Worm (Caenorhabditis elegans): ENCODE data around the gene ndua-5.
A peak's percentile ranks its signal among the peaks of the same experiment; 100 is the strongest.

ndua-5 gene

DNA sequence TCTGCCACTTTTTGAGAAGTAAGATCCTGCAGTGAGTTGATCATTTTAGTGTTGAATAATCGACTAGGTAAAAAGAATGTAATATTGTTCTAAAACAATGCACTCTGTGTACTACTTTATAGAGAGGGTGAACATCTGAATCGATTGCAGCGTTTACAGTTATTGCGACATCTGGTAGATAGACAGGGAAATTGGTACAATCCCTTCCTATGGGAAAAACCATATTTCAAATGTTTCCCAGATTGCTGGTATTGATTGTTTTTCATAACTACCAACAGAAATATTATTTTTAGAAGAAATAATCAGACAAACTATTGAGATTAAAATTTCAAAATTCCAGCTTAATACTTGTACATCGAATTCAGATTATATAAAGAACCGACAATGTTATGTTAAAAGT lies 39.7 kb downstream of the ndua-5 start, which contains the start of gene gadr-2:
TSS of gene gadr-2 (minus strand) at position 101 of the 400 bp plus-strand sequence.
- TF ChIP-seq unc-39 (tag; optimal IDR thresholded peaks at IDR 0.05) (no peak), tbx-8 (GFP tag; optimal IDR thresholded peaks at IDR 0.05) (no peak), lin-32 (GFP tag; optimal IDR thresholded peaks at IDR 0.05) (no peak), elt-3 (tag; optimal IDR thresholded peaks at IDR 0.05) (no peak), nhr-237 (tag; optimal IDR thresholded peaks at IDR 0.05) (no peak), ztf-11 (tag; optimal IDR thresholded peaks at IDR 0.05) (no peak), unc-62 (GFP tag; optimal IDR thresholded peaks at IDR 0.05) (no peak), lsy-2 (tag; optimal IDR thresholded peaks at IDR 0.05) (no peak), hlh-1 (tag; optimal IDR thresholded peaks at IDR 0.05) (no peak), nhr-2 (tag; optimal IDR thresholded peaks at IDR 0.05) (no peak), ces-1 (GFP tag; optimal IDR thresholded peaks at IDR 0.05) (no peak), nhr-28 (tag; optimal IDR thresholded peaks at IDR 0.05) (no peak), ham-2 (GFP tag; optimal IDR thresholded peaks at IDR 0.05) (no peak), unc-120 (tag; optimal IDR thresholded peaks at IDR 0.05; ENCODE audit: poor library complexity, severe bottlenecking) (no peak), mls-2 (tag; optimal IDR thresholded peaks at IDR 0.05) (no peak), nhr-12 (tag; optimal IDR thresholded peaks at IDR 0.05) (no peak), zip-8 (tag; optimal IDR thresholded peaks at IDR 0.05) (no peak), bed-3 (GFP tag; optimal IDR thresholded peaks at IDR 0.05) (no peak)

DNA sequence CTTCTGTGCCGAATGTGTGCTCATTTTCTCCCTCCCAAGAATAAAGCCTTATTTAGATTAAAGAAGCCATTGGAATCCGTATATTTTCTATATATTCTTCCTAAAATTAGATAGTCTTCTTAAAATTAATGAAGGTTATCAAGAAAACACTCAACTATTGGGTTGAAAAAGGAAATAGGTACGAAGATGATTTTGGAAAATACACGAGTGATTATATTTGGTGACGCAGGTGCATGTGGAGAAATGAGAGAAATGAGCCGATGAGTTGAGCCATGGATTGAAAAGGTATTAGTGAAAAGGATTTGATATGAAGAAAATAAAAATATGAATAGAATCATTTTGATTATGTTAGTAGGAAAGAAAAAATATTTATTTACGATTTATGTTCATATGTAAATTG lies 43.8 kb downstream of the ndua-5 start, which contains the start of gene cng-3:
TSS of gene cng-3 (minus strand) at position 102 of the 400 bp plus-strand sequence.
- no peak for TF ChIP-seq M03D4.4 (tag; optimal IDR thresholded peaks at IDR 0.05)
- no peak for TF ChIP-seq mep-1 (tag; optimal IDR thresholded peaks at IDR 0.05)
- no peak for TF ChIP-seq mab-5 (tag; optimal IDR thresholded peaks at IDR 0.05)
- no peak for TF ChIP-seq mls-2 (tag; optimal IDR thresholded peaks at IDR 0.05)
- TF ChIP-seq lin-13 (tag; optimal IDR thresholded peaks at IDR 0.05) = no peak
- no peak for TF ChIP-seq unc-120 (tag; optimal IDR thresholded peaks at IDR 0.05; ENCODE audit: poor library complexity, severe bottlenecking)
- no peak for TF ChIP-seq tbx-8 (GFP tag; optimal IDR thresholded peaks at IDR 0.05)
- TF ChIP-seq ceh-43 (GFP tag; optimal IDR thresholded peaks at IDR 0.05) = no peak
- no peak for TF ChIP-seq hlh-1 (tag; optimal IDR thresholded peaks at IDR 0.05)
- TF ChIP-seq lsy-2 (tag; optimal IDR thresholded peaks at IDR 0.05) = no peak
- no peak for TF ChIP-seq nhr-28 (tag; optimal IDR thresholded peaks at IDR 0.05)
- TF ChIP-seq ztf-11 (tag; optimal IDR thresholded peaks at IDR 0.05) = no peak
- no peak for TF ChIP-seq unc-62 (GFP tag; optimal IDR thresholded peaks at IDR 0.05)

DNA sequence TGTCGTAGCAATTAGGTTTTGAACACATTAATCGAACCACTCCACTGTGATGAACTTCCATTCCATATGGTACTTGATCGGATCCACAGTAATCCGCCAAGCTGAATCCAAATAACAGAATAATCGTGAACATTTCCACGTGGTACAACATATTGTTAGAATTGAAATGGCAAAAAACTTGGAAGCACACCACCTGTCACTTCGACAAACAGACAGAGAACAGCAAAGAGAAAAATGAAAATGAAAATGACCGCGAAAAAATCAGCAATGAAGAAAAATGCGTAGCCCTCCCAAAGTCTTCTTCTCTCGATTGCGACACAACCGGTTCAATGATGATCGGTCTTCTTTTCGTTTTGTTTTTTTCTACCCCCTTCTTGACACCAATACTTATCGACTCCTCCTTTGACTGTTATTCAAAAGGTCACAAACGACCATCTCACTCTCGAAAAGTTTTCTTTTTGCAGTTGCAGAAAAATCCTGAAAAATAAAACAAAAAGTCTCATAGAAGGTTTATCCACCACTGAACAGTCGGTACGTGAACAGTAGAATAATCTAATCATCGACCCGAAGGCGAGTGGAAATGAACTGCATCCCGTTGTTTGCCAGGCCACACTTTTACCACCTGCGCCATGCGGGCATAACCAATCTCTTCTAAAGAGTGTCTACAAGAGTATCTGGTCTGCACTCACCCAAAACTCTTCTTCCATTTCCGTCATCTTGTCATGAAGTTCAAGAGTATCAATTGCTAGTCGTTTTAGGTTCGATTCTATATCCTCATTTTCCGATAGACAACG lies 47.4 kb downstream of the ndua-5 start, which contains the start of gene wrt-3:
TSS of gene wrt-3 (minus strand) at position 322 of the 794 bp plus-strand sequence.
- TF ChIP-seq ztf-11 (tag; optimal IDR thresholded peaks at IDR 0.05) (peak; percentile 58), nhr-28 (tag; optimal IDR thresholded peaks at IDR 0.05) (peak; percentile 65), M03D4.4 (tag; optimal IDR thresholded peaks at IDR 0.05) (peak; percentile 95), ceh-43 (GFP tag; optimal IDR thresholded peaks at IDR 0.05) (peak; percentile 89), bed-3 (GFP tag; optimal IDR thresholded peaks at IDR 0.05) (peak; percentile 90), ceh-39 (tag; optimal IDR thresholded peaks at IDR 0.05) (no peak), elt-3 (tag; optimal IDR thresholded peaks at IDR 0.05) (no peak), ceh-83 (GFP tag; optimal IDR thresholded peaks at IDR 0.05) (peak; percentile 98), nhr-2 (tag; optimal IDR thresholded peaks at IDR 0.05) (no peak), nhr-76 (tag; optimal IDR thresholded peaks at IDR 0.05) (peak; percentile 18), cnd-1 (tag; optimal IDR thresholded peaks at IDR 0.05) (peak; percentile 96), mep-1 (tag; optimal IDR thresholded peaks at IDR 0.05) (no peak), ham-2 (GFP tag; optimal IDR thresholded peaks at IDR 0.05) (peak; percentile 91), unc-62 (GFP tag; optimal IDR thresholded peaks at IDR 0.05) (peak; percentile 27), lin-32 (GFP tag; optimal IDR thresholded peaks at IDR 0.05) (peak; percentile 94), blmp-1 (tag; optimal IDR thresholded peaks at IDR 0.05) (no peak), tbx-8 (GFP tag; optimal IDR thresholded peaks at IDR 0.05) (peak; percentile 95), unc-120 (tag; optimal IDR thresholded peaks at IDR 0.05; ENCODE audit: poor library complexity, severe bottlenecking) (peak; percentile 94), mab-5 (tag; optimal IDR thresholded peaks at IDR 0.05) (no peak), sptf-1 (tag; optimal IDR thresholded peaks at IDR 0.05) (peak; percentile 98), drap-1 (GFP tag; optimal IDR thresholded peaks at IDR 0.05) (peak; percentile 96), snpc-4 (tag; optimal IDR thresholded peaks at IDR 0.05) (no peak), pha-4 (tag; optimal IDR thresholded peaks at IDR 0.05) (peak; percentile 42), zip-8 (tag; optimal IDR thresholded peaks at IDR 0.05) (no peak), sem-2 (GFP tag; optimal IDR thresholded peaks at IDR 0.05) (peak; percentile 91), nhr-12 (tag; optimal IDR thresholded peaks at IDR 0.05) (peak; percentile 58), lin-13 (tag; optimal IDR thresholded peaks at IDR 0.05) (peak; percentile 31), mls-2 (tag; optimal IDR thresholded peaks at IDR 0.05) (peak; percentile 98), lsy-2 (tag; optimal IDR thresholded peaks at IDR 0.05) (no peak), flh-1 (GFP tag; optimal IDR thresholded peaks at IDR 0.05) (peak; percentile 89), nhr-237 (tag; optimal IDR thresholded peaks at IDR 0.05) (no peak), hlh-1 (tag; optimal IDR thresholded peaks at IDR 0.05) (no peak), unc-39 (tag; optimal IDR thresholded peaks at IDR 0.05) (no peak)
